Worm (Caenorhabditis elegans) whole organism, L2 larva: ENCODE results near the gene algn-1.

Experiments
- C34F6.9 ChIP-seq: fragments of 150-350 bp; optimal IDR thresholded peaks from 2 replicates; lab custom pipeline; 2014; ENCODE audit warnings: missing biosample characterization, missing genetic modification characterization
- F13H6.1 ChIP-seq: sonication (generic microtip); optimal IDR thresholded peaks from 2 replicates; lab custom pipeline; 2016; ENCODE audit warnings: missing genetic modification characterization, missing compliant biosample characterization
- R02D3.7 ChIP-seq: fragments of 150-350 bp; optimal IDR thresholded peaks from 2 replicates; lab custom pipeline; 2014; ENCODE audit warnings: missing biosample characterization, missing genetic modification characterization
- Y55F3AM.14 ChIP-seq: fragments of 200-800 bp; sonication (Bioruptor generic); optimal IDR thresholded peaks from 2 replicates; lab custom pipeline; 2018; ENCODE audit warnings: mild to moderate bottlenecking, missing genetic modification characterization, missing compliant biosample characterization
- alr-1 ChIP-seq: fragments of 150-350 bp; optimal IDR thresholded peaks from 2 replicates; lab custom pipeline; 2014; ENCODE audit warnings: missing biosample characterization, missing genetic modification characterization
- ama-1 ChIP-seq: fragments of 150-350 bp; optimal IDR thresholded peaks from 2 replicates; lab custom pipeline; 2018; ENCODE audit warnings: inconsistent platforms
- blmp-1 ChIP-seq: sonication (generic microtip); optimal IDR thresholded peaks from 2 replicates; lab custom pipeline; 2017; ENCODE audit warnings: missing genetic modification characterization, mild to moderate bottlenecking, missing compliant biosample characterization, antibody characterized with exemption, moderate library complexity; ENCODE audit not compliant: insufficient read depth
- ceh-16 ChIP-seq: fragments of 150-350 bp; optimal IDR thresholded peaks from 2 replicates; lab custom pipeline; 2014; ENCODE audit warnings: missing biosample characterization, missing genetic modification characterization
- crh-2 ChIP-seq: sonication (generic microtip); optimal IDR thresholded peaks from 2 replicates; lab custom pipeline; 2017; ENCODE audit warnings: missing biosample characterization, missing genetic modification characterization
- egl-27 ChIP-seq: sonication (generic microtip); optimal IDR thresholded peaks from 3 replicates; lab custom pipeline; 2017; ENCODE audit warnings: missing biosample characterization, missing genetic modification reagents, missing genetic modification characterization
- elt-1 ChIP-seq: fragments of 150-350 bp; optimal IDR thresholded peaks from 2 replicates; lab custom pipeline; 2014; ENCODE audit warnings: missing biosample characterization, missing genetic modification characterization
- elt-3 ChIP-seq: sonication (generic microtip); optimal IDR thresholded peaks from 2 replicates; lab custom pipeline; 2017; ENCODE audit warnings: missing biosample characterization, missing genetic modification characterization
- fos-1 ChIP-seq: fragments of 150-350 bp; optimal IDR thresholded peaks from 2 replicates; lab custom pipeline; 2014; ENCODE audit warnings: missing biosample characterization, missing genetic modification characterization
- gmeb-1 ChIP-seq: fragments of 150-350 bp; optimal IDR thresholded peaks from 2 replicates; lab custom pipeline; 2014; ENCODE audit warnings: missing biosample characterization, missing genetic modification characterization
- lin-13 ChIP-seq: fragments of 150-350 bp; optimal IDR thresholded peaks from 2 replicates; lab custom pipeline; 2014; ENCODE audit warnings: missing biosample characterization, missing genetic modification reagents, missing genetic modification characterization
- lsy-2 ChIP-seq, 2 experiments: fragments of 150-350 bp in 1 of 2; sonication (generic microtip) in 1 of 2; optimal IDR thresholded peaks; 2 replicates each; lab custom pipeline; 2014 to 2017; ENCODE audit warnings: missing biosample characterization in 2 of 2, missing genetic modification characterization in 2 of 2
- mab-5 ChIP-seq: fragments of 150-350 bp; optimal IDR thresholded peaks from 2 replicates; lab custom pipeline; 2014; ENCODE audit warnings: missing biosample characterization, missing genetic modification characterization
- mbf-1 ChIP-seq: sonication (generic microtip); optimal IDR thresholded peaks from 2 replicates; lab custom pipeline; 2017; ENCODE audit warnings: missing biosample characterization, missing genetic modification characterization
- mdl-1 ChIP-seq, 2 experiments: fragments of 150-350 bp in 1 of 2; sonication (generic microtip) in 1 of 2; optimal IDR thresholded peaks; 2 replicates each; lab custom pipeline; 2017; ENCODE audit warnings: missing biosample characterization in 2 of 2, missing genetic modification characterization in 2 of 2
- nhr-10 ChIP-seq: sonication (generic microtip); optimal IDR thresholded peaks from 2 replicates; lab custom pipeline; 2017; ENCODE audit warnings: missing biosample characterization, missing genetic modification characterization
- nhr-237 ChIP-seq: fragments of 150-350 bp; optimal IDR thresholded peaks from 2 replicates; lab custom pipeline; 2014; ENCODE audit warnings: missing biosample characterization, missing genetic modification characterization
- nhr-6 ChIP-seq: fragments of 150-350 bp; optimal IDR thresholded peaks from 2 replicates; lab custom pipeline; 2014; ENCODE audit warnings: missing biosample characterization, missing genetic modification characterization
- peb-1 ChIP-seq: fragments of 150-350 bp; optimal IDR thresholded peaks from 2 replicates; lab custom pipeline; 2014; ENCODE audit warnings: missing biosample characterization, missing genetic modification characterization
- sem-4 ChIP-seq: fragments of 150-350 bp; optimal IDR thresholded peaks from 2 replicates; lab custom pipeline; 2014; ENCODE audit warnings: missing biosample characterization, missing genetic modification reagents, missing genetic modification characterization
- skn-1 ChIP-seq: sonication (generic microtip); optimal IDR thresholded peaks from 2 replicates; lab custom pipeline; 2017; ENCODE audit warnings: missing biosample characterization, missing genetic modification characterization
- sma-3 ChIP-seq: sonication (generic microtip); optimal IDR thresholded peaks from 2 replicates; lab custom pipeline; 2016; ENCODE audit warnings: missing genetic modification reagents, missing genetic modification characterization, missing compliant biosample characterization
- sma-9 ChIP-seq, 2 experiments: fragments of 150-350 bp in 1 of 2; sonication (generic microtip) in 1 of 2; optimal IDR thresholded peaks; 2 replicates each; lab custom pipeline; 2014 to 2016; ENCODE audit warnings: missing genetic modification characterization in 2 of 2, mild to moderate bottlenecking in 1 of 2, missing biosample characterization in 1 of 2, missing compliant biosample characterization in 1 of 2, missing genetic modification reagents in 1 of 2, moderate library complexity in 1 of 2
- snpc-4 ChIP-seq: fragments of 150-350 bp; optimal IDR thresholded peaks from 2 replicates; lab custom pipeline; 2014; ENCODE audit warnings: missing biosample characterization, missing genetic modification characterization
- unc-39 ChIP-seq: fragments of 150-350 bp; optimal IDR thresholded peaks from 2 replicates; lab custom pipeline; 2014; ENCODE audit warnings: missing biosample characterization, missing genetic modification characterization
- unc-55 ChIP-seq: fragments of 150-350 bp; sonication (generic microtip); optimal IDR thresholded peaks from 3 replicates; lab custom pipeline; 2014; ENCODE audit warnings: missing biosample characterization, missing genetic modification reagents, missing genetic modification characterization
- unc-62 ChIP-seq: fragments of 150-350 bp; optimal IDR thresholded peaks from 2 replicates; lab custom pipeline; 2014; ENCODE audit warnings: missing biosample characterization, missing genetic modification reagents, missing genetic modification characterization
- ztf-11 ChIP-seq: sonication (generic microtip); optimal IDR thresholded peaks from 2 replicates; lab custom pipeline; 2017; ENCODE audit warnings: missing biosample characterization, missing genetic modification characterization
- ztf-4 ChIP-seq: fragments of 150-350 bp; optimal IDR thresholded peaks from 2 replicates; lab custom pipeline; 2014; ENCODE audit warnings: missing biosample characterization, missing genetic modification characterization

Gene algn-1

ce11 chrIII:6479439-6479838, 19.5 kb downstream of the algn-1 start:
- no peak for TF ChIP-seq nhr-237 (tag; lab: Kevin White, UChicago)
- TF ChIP-seq peb-1 (tag; lab: Kevin White, UChicago), result no peak
- TF ChIP-seq fos-1 (tag; lab: Kevin White, UChicago), result no peak
- no peak for TF ChIP-seq sma-3
- TF ChIP-seq ceh-16 (tag; lab: Kevin White, UChicago), result no peak
- TF ChIP-seq sma-9 (GFP tag; optimal IDR thresholded peaks at IDR 0.05; lab: Kevin White, UChicago), result no peak
- TF ChIP-seq sma-9 (tag; optimal IDR thresholded peaks at IDR 0.05; lab: Kevin White, UChicago), result no peak
- no peak for TF ChIP-seq ztf-4 (tag; lab: Kevin White, UChicago)
- TF ChIP-seq ama-1 (lab: Kevin White, UChicago), result no peak

- TF ChIP-seq nhr-237 (tag; lab: Kevin White, UChicago) (no peak), elt-3 (no peak), ztf-4 (tag; lab: Kevin White, UChicago) (no peak), unc-39 (tag; lab: Kevin White, UChicago) (no peak), blmp-1 (no peak), egl-27 (no peak), skn-1 (no peak), alr-1 (tag; lab: Kevin White, UChicago) (no peak), sem-4 (tag; lab: Kevin White, UChicago) (no peak)
These were observed 23.0 kb downstream of the algn-1 start, which contains the start of gene chtb-2 for ce11 chrIII:6482918-6483317. TSS of gene chtb-2 (plus strand) at chrIII:6483218.

- TF ChIP-seq sma-9 (GFP tag; optimal IDR thresholded peaks at IDR 0.05; lab: Kevin White, UChicago), result peak; percentile 44
- TF ChIP-seq sma-9 (tag; optimal IDR thresholded peaks at IDR 0.05; lab: Kevin White, UChicago), result no peak
- peak; percentile 71 to 75 for TF ChIP-seq lsy-2 (tag; optimal IDR thresholded peaks at IDR 0.05; lab: Kevin White, UChicago)
- peak; percentile 78 for TF ChIP-seq unc-55 (GFP tag; lab: Kevin White, UChicago)
- TF ChIP-seq snpc-4 (tag; lab: Kevin White, UChicago), result peak; percentile 11
- TF ChIP-seq skn-1, result peak; percentile 98
- peak; percentile 71 for TF ChIP-seq C34F6.9 (tag; lab: Kevin White, UChicago)
- TF ChIP-seq Y55F3AM.14, result no peak
- TF ChIP-seq crh-2 (tag; lab: Kevin White, UChicago), result peak; percentile 25
- TF ChIP-seq egl-27, result no peak
These were observed 29.0 kb downstream of the algn-1 start for ce11 chrIII:6488916-6489315.

- TF ChIP-seq gmeb-1 (tag; lab: Kevin White, UChicago) (no peak), crh-2 (tag; lab: Kevin White, UChicago) (no peak), nhr-6 (tag; lab: Kevin White, UChicago) (no peak), mab-5 (tag; lab: Kevin White, UChicago) (no peak), ztf-11 (tag; lab: Kevin White, UChicago) (no peak), mdl-1 (tag; optimal IDR thresholded peaks at IDR 0.05; lab: Kevin White, UChicago) (no peak)
These were observed 29.6 kb downstream of the algn-1 start, which contains the start of gene rpt-3 for ce11 chrIII:6489493-6489892. TSS of gene rpt-3 (plus strand) at chrIII:6489793.

- no peak for TF ChIP-seq ama-1 (lab: Kevin White, UChicago)
- no peak for TF ChIP-seq blmp-1
- no peak for TF ChIP-seq nhr-10 (tag; lab: Kevin White, UChicago)
- no peak for TF ChIP-seq unc-62 (GFP tag; lab: Kevin White, UChicago)
- no peak for TF ChIP-seq elt-3
- no peak for TF ChIP-seq F13H6.1 (tag; lab: Kevin White, UChicago)
- TF ChIP-seq lin-13, result no peak
- no peak for TF ChIP-seq snpc-4 (tag; lab: Kevin White, UChicago)
- TF ChIP-seq lsy-2 (tag; optimal IDR thresholded peaks at IDR 0.05; lab: Kevin White, UChicago), result no peak
- no peak for TF ChIP-seq mbf-1 (tag; lab: Kevin White, UChicago)
- TF ChIP-seq R02D3.7 (tag; lab: Kevin White, UChicago), result no peak
- TF ChIP-seq mdl-1 (tag; optimal IDR thresholded peaks at IDR 0.05; lab: Kevin White, UChicago), result no peak
- no peak for TF ChIP-seq ztf-4 (tag; lab: Kevin White, UChicago)
- no peak for TF ChIP-seq sem-4 (tag; lab: Kevin White, UChicago)
- no peak for TF ChIP-seq ztf-11 (tag; lab: Kevin White, UChicago)
- TF ChIP-seq peb-1 (tag; lab: Kevin White, UChicago), result no peak
- no peak for TF ChIP-seq gmeb-1 (tag; lab: Kevin White, UChicago)
- TF ChIP-seq elt-1 (tag; lab: Kevin White, UChicago), result no peak
These were observed 31.1 kb downstream of the algn-1 start for ce11 chrIII:6490989-6491388.
